Worm (Caenorhabditis elegans) whole organism, mixed stage, embryonic: ENCODE measurements around the gene C34C12.9.

Experiments
- ceh-39 ChIP-seq: fragments of 150-350 bp; optimal IDR thresholded peaks from 2 replicates; lab custom pipeline; 2014; ENCODE audit warnings: missing biosample characterization, missing genetic modification characterization
- elt-1 ChIP-seq: sonication (generic microtip); optimal IDR thresholded peaks from 2 replicates; lab custom pipeline; 2017; ENCODE audit warnings: missing genetic modification characterization, mild to moderate bottlenecking, missing compliant biosample characterization, antibody characterized with exemption, moderate library complexity, borderline replicate concordance; ENCODE audit not compliant: insufficient read depth
- elt-3 ChIP-seq: fragments of 150-350 bp; optimal IDR thresholded peaks from 2 replicates; lab custom pipeline; 2014; ENCODE audit warnings: missing biosample characterization, missing genetic modification characterization
- hlh-1 ChIP-seq: fragments of 150-350 bp; optimal IDR thresholded peaks from 2 replicates; lab custom pipeline; 2014; ENCODE audit warnings: missing biosample characterization, missing genetic modification reagents, missing genetic modification characterization
- lin-13 ChIP-seq: fragments of 150-350 bp; optimal IDR thresholded peaks from 2 replicates; lab custom pipeline; 2014; ENCODE audit warnings: missing biosample characterization, missing genetic modification characterization
- lin-32 ChIP-seq: fragments of 200-800 bp; sonication (Bioruptor generic); optimal IDR thresholded peaks from 2 replicates; lab custom pipeline; 2018; ENCODE audit warnings: mild to moderate bottlenecking, missing genetic modification characterization, missing compliant biosample characterization
- mls-2 ChIP-seq: sonication (generic microtip); optimal IDR thresholded peaks from 2 replicates; lab custom pipeline; 2016; ENCODE audit warnings: mild to moderate bottlenecking, missing genetic modification characterization, moderate library complexity, missing compliant biosample characterization
- nhr-76 ChIP-seq: sonication (generic microtip); optimal IDR thresholded peaks from 2 replicates; lab custom pipeline; 2017; ENCODE audit warnings: missing biosample characterization, missing genetic modification characterization
- pha-4 ChIP-seq: fragments of 150-350 bp; optimal IDR thresholded peaks from 2 replicates; lab custom pipeline; 2018; ENCODE audit warnings: missing biosample characterization, missing genetic modification reagents, missing genetic modification characterization
- unc-39 ChIP-seq: fragments of 150-350 bp; optimal IDR thresholded peaks from 2 replicates; lab custom pipeline; 2014; ENCODE audit warnings: missing biosample characterization, missing genetic modification characterization
- unc-62 ChIP-seq: fragments of 150-350 bp; optimal IDR thresholded peaks from 2 replicates; lab custom pipeline; 2014; ENCODE audit warnings: missing biosample characterization, missing genetic modification reagents, missing genetic modification characterization
- ztf-11 ChIP-seq: fragments of 150-350 bp; optimal IDR thresholded peaks from 2 replicates; lab custom pipeline; 2014; ENCODE audit warnings: missing biosample characterization, missing genetic modification characterization

ce11 chrIII:3428574-3428973 lies 46.7 kb downstream of the C34C12.9 start:
- TF ChIP-seq pha-4 (no peak), lin-13 (tag; lab: Kevin White, UChicago) (no peak), unc-62 (GFP tag; lab: Kevin White, UChicago) (no peak), elt-1 (no peak), elt-3 (tag; lab: Kevin White, UChicago) (no peak), lin-32 (GFP tag; lab: Kevin White, UChicago) (no peak), unc-39 (no peak), ceh-39 (no peak), nhr-76 (tag; lab: Kevin White, UChicago) (no peak), ztf-11 (tag; lab: Kevin White, UChicago) (no peak), mls-2 (tag; lab: Kevin White, UChicago) (no peak), hlh-1 (tag; lab: Kevin White, UChicago) (no peak)
